Worm (Caenorhabditis elegans) whole organism, L1 larva: ENCODE measurements around the gene mlc-5.

Experiments
- hpl-2 ChIP-seq: fragments of 150-350 bp; optimal IDR thresholded peaks from 2 replicates; lab custom pipeline; 2014; ENCODE audit warnings: missing biosample characterization, missing genetic modification reagents, missing genetic modification characterization
- nhr-76 ChIP-seq: sonication (generic microtip); optimal IDR thresholded peaks from 2 replicates; lab custom pipeline; 2017; ENCODE audit warnings: missing biosample characterization, missing genetic modification characterization
- pqm-1 ChIP-seq: sonication (generic microtip); optimal IDR thresholded peaks from 3 replicates; lab custom pipeline; 2017; ENCODE audit warnings: missing biosample characterization, missing genetic modification characterization

- TF ChIP-seq nhr-76 (tag; lab: Kevin White, UChicago) (no peak), hpl-2 (no peak), pqm-1 (tag; lab: Kevin White, UChicago) (no peak)
Measured at ce11 chrIII:13622268-13622667, 846 bp upstream of the mlc-5 start, which contains the start of gene hip-1.
